Fruit fly (Drosophila melanogaster) whole organism, embryonic: ENCODE data around the gene vih.
A peak's percentile ranks its signal among the peaks of the same experiment; 100 is the strongest.

Source experiments
- Asciz ChIP-seq: fragments of 200-800 bp; sonication (Bioruptor generic); optimal IDR thresholded peaks from 2 replicates; lab custom pipeline; 2017; ENCODE audit warnings: missing biosample characterization, mild to moderate bottlenecking, missing genetic modification characterization, missing genetic modification reagents
- CG11504 ChIP-seq: fragments of 200-800 bp; sonication (Bioruptor generic); optimal IDR thresholded peaks from 3 replicates; lab custom pipeline; 2019; ENCODE audit warnings: missing biosample characterization, mild to moderate bottlenecking, missing genetic modification characterization, moderate library complexity
- CG12236 ChIP-seq: fragments of 200-800 bp; sonication (Bioruptor generic); optimal IDR thresholded peaks from 2 replicates; lab custom pipeline; 2016; ENCODE audit warnings: missing biosample characterization, missing genetic modification characterization
- CG7987 ChIP-seq: fragments of 200-800 bp; sonication (Bioruptor generic); optimal IDR thresholded peaks from 2 replicates; lab custom pipeline; 2018; ENCODE audit warnings: missing biosample characterization, mild to moderate bottlenecking, missing genetic modification characterization, moderate library complexity
- bbx ChIP-seq: fragments of 200-800 bp; sonication (Bioruptor generic); IDR thresholded peaks from 2 replicates; pipeline ENCODE4 v1.3.6; 2022; ENCODE audit warnings: missing biosample characterization, missing genetic modification characterization; ENCODE audit not compliant: partially characterized antibody
- caup ChIP-seq: fragments of 200-800 bp; sonication (Bioruptor generic); optimal IDR thresholded peaks from 3 replicates; lab custom pipeline; 2017; ENCODE audit warnings: missing biosample characterization, mild to moderate bottlenecking, missing genetic modification characterization, moderate library complexity; ENCODE audit not compliant: severe bottlenecking
- salm ChIP-seq: fragments of 200-800 bp; sonication (Bioruptor generic); optimal IDR thresholded peaks from 2 replicates; lab custom pipeline; 2018; ENCODE audit warnings: missing biosample characterization, mild to moderate bottlenecking, missing genetic modification characterization
- trem ChIP-seq: fragments of 200-800 bp; optimal IDR thresholded peaks from 3 replicates; lab custom pipeline; 2019; ENCODE audit warnings: missing biosample characterization, mild to moderate bottlenecking, missing genetic modification characterization, moderate library complexity

DNA sequence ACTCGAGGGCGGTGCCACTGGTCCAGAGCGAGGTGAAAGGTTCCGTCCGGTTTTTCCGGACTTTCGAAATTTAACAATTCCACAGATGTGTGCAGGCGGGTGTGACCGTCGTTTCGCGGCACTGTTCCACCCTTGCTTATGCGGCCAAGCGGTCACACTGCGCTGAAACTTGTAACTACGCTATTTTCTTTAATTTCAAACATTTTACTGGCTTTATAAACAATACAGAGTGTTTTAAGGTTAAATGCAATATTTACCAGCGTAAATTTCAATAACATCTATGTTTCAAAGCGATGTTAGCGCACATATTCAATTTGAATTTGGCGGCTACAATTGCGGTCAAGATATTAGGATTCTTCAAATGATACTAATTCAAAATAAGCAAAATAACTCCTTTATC, 26.0 kb downstream of the vih start, which contains the start of gene nst:
- TF ChIP-seq Asciz (GFP tag; lab: Kevin White, UChicago), result no peak
- no peak for TF ChIP-seq CG7987 (GFP tag; lab: Kevin White, UChicago)
- TF ChIP-seq trem (tag; lab: Kevin White, UChicago), result peak; percentile 14
- peak; percentile 1 for TF ChIP-seq caup
- TF ChIP-seq CG11504 (tag; lab: Kevin White, UChicago), result no peak
- TF ChIP-seq bbx (GFP tag; lab: Robert Waterston, UW), result no peak
- TF ChIP-seq salm (tag; lab: Kevin White, UChicago), result no peak
- TF ChIP-seq CG12236 (GFP tag; lab: Kevin White, UChicago), result no peak
